Fruit fly (Drosophila melanogaster) whole organism, pupa: ENCODE measurements around the gene Cyp6a16.

ENCODE experiments used
- CG32121 ChIP-seq: fragments of 200-800 bp; sonication (Bioruptor generic); IDR thresholded peaks from 2 replicates; pipeline ENCODE4 v1.3.6; 2022; ENCODE audit warnings: missing biosample characterization, missing genetic modification characterization
- CG4496 ChIP-seq: fragments of 200-800 bp; sonication (Bioruptor generic); IDR thresholded peaks from 3 replicates; pipeline ENCODE4 v1.3.6; 2022; ENCODE audit warnings: missing biosample characterization, missing genetic modification characterization
- CG9948 ChIP-seq: fragments of 200-800 bp; sonication (Bioruptor generic); optimal IDR thresholded peaks from 2 replicates; lab custom pipeline; 2018; ENCODE audit warnings: missing biosample characterization, mild to moderate bottlenecking, missing genetic modification characterization, moderate library complexity
- D1 ChIP-seq: fragments of 200-800 bp; sonication (Bioruptor generic); optimal IDR thresholded peaks from 2 replicates; lab custom pipeline; 2018; ENCODE audit warnings: missing biosample characterization, mild to moderate bottlenecking, missing genetic modification characterization, moderate library complexity
- Pif1A ChIP-seq: fragments of 200-800 bp; sonication (Bioruptor generic); optimal IDR thresholded peaks from 3 replicates; lab custom pipeline; 2016; ENCODE audit warnings: missing biosample characterization, missing genetic modification characterization

DNA sequence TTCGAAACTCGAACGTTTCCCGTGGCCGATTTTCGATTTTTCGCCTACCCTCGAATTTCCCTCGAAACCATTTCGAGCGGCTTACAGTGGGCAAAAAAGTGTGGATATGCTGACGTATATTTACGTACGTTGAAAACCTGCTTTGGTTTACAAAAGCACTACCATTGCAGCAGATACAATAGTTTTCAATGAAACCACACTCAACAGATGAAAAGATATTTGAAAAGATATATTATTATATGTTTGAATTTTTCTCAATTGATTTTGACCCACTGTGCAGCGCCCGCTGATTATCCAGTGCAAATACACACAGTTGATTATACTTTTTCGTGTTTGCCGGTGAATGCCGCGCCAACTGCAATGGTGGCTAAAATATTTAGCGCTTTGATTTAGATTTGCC, 13.5 kb downstream of the Cyp6a16 start:
- TF ChIP-seq D1 (tag; lab: Kevin White, UChicago) (no peak), CG4496 (no peak), CG9948 (no peak), CG32121 (GFP tag; lab: Robert Waterston, UW) (no peak), Pif1A (GFP tag; lab: Kevin White, UChicago) (no peak)
